Worm (Caenorhabditis elegans) whole organism, L3 larva: ENCODE results near the gene clc-33.

Source experiments
- ZK546.5 ChIP-seq: sonication (generic microtip); optimal IDR thresholded peaks from 2 replicates; lab custom pipeline; 2017; ENCODE audit warnings: missing biosample characterization, missing genetic modification characterization
- aly-2 ChIP-seq: fragments of 150-350 bp; optimal IDR thresholded peaks from 2 replicates; lab custom pipeline; 2014; ENCODE audit warnings: missing biosample characterization, missing genetic modification characterization
- ama-1 ChIP-seq: fragments of 150-350 bp; optimal IDR thresholded peaks from 2 replicates; lab custom pipeline; 2018
- ceh-16 ChIP-seq: sonication (generic microtip); optimal IDR thresholded peaks from 2 replicates; lab custom pipeline; 2017; ENCODE audit warnings: missing biosample characterization, missing genetic modification characterization
- ceh-28 ChIP-seq: fragments of 150-350 bp; optimal IDR thresholded peaks from 2 replicates; lab custom pipeline; 2014; ENCODE audit warnings: missing biosample characterization, missing genetic modification reagents, missing genetic modification characterization
- ceh-82 ChIP-seq: fragments of 150-350 bp; optimal IDR thresholded peaks from 2 replicates; lab custom pipeline; 2014; ENCODE audit warnings: missing biosample characterization, missing genetic modification characterization
- ceh-9 ChIP-seq: sonication (generic microtip); optimal IDR thresholded peaks from 2 replicates; lab custom pipeline; 2018; ENCODE audit warnings: missing biosample characterization, missing genetic modification characterization
- daf-12 ChIP-seq: fragments of 150-350 bp; optimal IDR thresholded peaks from 2 replicates; lab custom pipeline; 2014; ENCODE audit warnings: missing biosample characterization, missing genetic modification reagents, missing genetic modification characterization
- egl-27 ChIP-seq: sonication (generic microtip); optimal IDR thresholded peaks from 4 replicates; lab custom pipeline; 2017; ENCODE audit warnings: missing biosample characterization, missing genetic modification reagents, missing genetic modification characterization
- egl-5 ChIP-seq: fragments of 150-350 bp; optimal IDR thresholded peaks from 2 replicates; lab custom pipeline; 2017; ENCODE audit warnings: missing biosample characterization, missing genetic modification reagents, missing genetic modification characterization, inconsistent platforms
- elt-1 ChIP-seq: fragments of 150-350 bp; optimal IDR thresholded peaks from 2 replicates; lab custom pipeline; 2014; ENCODE audit warnings: missing biosample characterization, missing genetic modification characterization
- elt-2 ChIP-seq: sonication (generic microtip); optimal IDR thresholded peaks from 2 replicates; lab custom pipeline; 2016; ENCODE audit warnings: missing genetic modification reagents, mild to moderate bottlenecking, missing genetic modification characterization, missing compliant biosample characterization
- elt-3 ChIP-seq, 3 experiments: fragments of 150-350 bp in 1 of 3; sonication (generic microtip) in 2 of 3; optimal IDR thresholded peaks; 2 replicates in 2 of 3; 4 replicates in 1 of 3; lab custom pipeline; 2014 to 2017; ENCODE audit warnings: missing biosample characterization in 3 of 3, missing genetic modification characterization in 3 of 3
- eor-1 ChIP-seq, 2 experiments: fragments of 150-350 bp; optimal IDR thresholded peaks; 2 replicates each; lab custom pipeline; 2014 to 2018; ENCODE audit warnings: missing biosample characterization in 2 of 2, missing genetic modification characterization in 2 of 2
- fkh-10 ChIP-seq: sonication (generic microtip); optimal IDR thresholded peaks from 2 replicates; lab custom pipeline; 2017; ENCODE audit warnings: missing biosample characterization, missing genetic modification reagents, missing genetic modification characterization
- hmg-11 ChIP-seq: sonication (generic microtip); optimal IDR thresholded peaks from 2 replicates; lab custom pipeline; 2016; ENCODE audit warnings: missing genetic modification characterization, missing compliant biosample characterization
- jun-1 ChIP-seq: fragments of 150-350 bp; optimal IDR thresholded peaks from 2 replicates; lab custom pipeline; 2014; ENCODE audit warnings: missing biosample characterization, missing genetic modification reagents, missing genetic modification characterization
- lin-15B ChIP-seq: fragments of 150-350 bp; optimal IDR thresholded peaks from 2 replicates; lab custom pipeline; 2014; ENCODE audit warnings: missing biosample characterization, missing genetic modification characterization
- mml-1 ChIP-seq: fragments of 150-350 bp; sonication (generic microtip); optimal IDR thresholded peaks from 3 replicates; lab custom pipeline; 2014; ENCODE audit warnings: missing biosample characterization, missing genetic modification characterization
- nfya-1 ChIP-seq: sonication (generic microtip); optimal IDR thresholded peaks from 2 replicates; lab custom pipeline; 2017; ENCODE audit warnings: missing genetic modification characterization, mild to moderate bottlenecking, missing compliant biosample characterization, antibody characterized with exemption, moderate library complexity; ENCODE audit not compliant: insufficient read depth
- nhr-11 ChIP-seq: fragments of 150-350 bp; optimal IDR thresholded peaks from 2 replicates; lab custom pipeline; 2014; ENCODE audit warnings: missing biosample characterization, missing genetic modification characterization
- nhr-12 ChIP-seq: fragments of 150-350 bp; optimal IDR thresholded peaks from 2 replicates; lab custom pipeline; 2014; ENCODE audit warnings: missing biosample characterization, missing genetic modification characterization
- nhr-23 ChIP-seq: fragments of 150-350 bp; optimal IDR thresholded peaks from 2 replicates; lab custom pipeline; 2014; ENCODE audit warnings: missing biosample characterization, missing genetic modification reagents, missing genetic modification characterization
- nhr-25 ChIP-seq: sonication (generic microtip); optimal IDR thresholded peaks from 2 replicates; lab custom pipeline; 2017; ENCODE audit warnings: missing biosample characterization, missing genetic modification characterization
- nhr-28 ChIP-seq: fragments of 150-350 bp; optimal IDR thresholded peaks from 2 replicates; lab custom pipeline; 2014; ENCODE audit warnings: missing biosample characterization, missing genetic modification characterization
- nhr-43 ChIP-seq: sonication (generic microtip); optimal IDR thresholded peaks from 2 replicates; lab custom pipeline; 2016; ENCODE audit warnings: mild to moderate bottlenecking, missing genetic modification characterization, missing compliant biosample characterization; ENCODE audit not compliant: poor library complexity, severe bottlenecking
- nhr-67 ChIP-seq: fragments of 150-350 bp; optimal IDR thresholded peaks from 2 replicates; lab custom pipeline; 2014; ENCODE audit warnings: missing biosample characterization, missing genetic modification characterization
- nhr-76 ChIP-seq: fragments of 150-350 bp; sonication (generic microtip); optimal IDR thresholded peaks from 5 replicates; lab custom pipeline; 2014; ENCODE audit warnings: missing biosample characterization, missing genetic modification characterization
- nhr-77 ChIP-seq: fragments of 150-350 bp; optimal IDR thresholded peaks from 2 replicates; lab custom pipeline; 2014; ENCODE audit warnings: missing biosample characterization, missing genetic modification characterization
- snpc-4 ChIP-seq: fragments of 150-350 bp; optimal IDR thresholded peaks from 2 replicates; lab custom pipeline; 2014; ENCODE audit warnings: missing biosample characterization, missing genetic modification characterization
- tbx-2 ChIP-seq: sonication (generic microtip); optimal IDR thresholded peaks from 2 replicates; lab custom pipeline; 2016; ENCODE audit warnings: mild to moderate bottlenecking, missing genetic modification characterization, missing compliant biosample characterization
- zag-1 ChIP-seq: fragments of 150-350 bp; optimal IDR thresholded peaks from 2 replicates; lab custom pipeline; 2014; ENCODE audit warnings: missing biosample characterization, missing genetic modification characterization
- ztf-11 ChIP-seq: fragments of 150-350 bp; optimal IDR thresholded peaks from 2 replicates; lab custom pipeline; 2014; ENCODE audit warnings: missing biosample characterization, missing genetic modification characterization
- ztf-4 ChIP-seq: fragments of 150-350 bp; optimal IDR thresholded peaks from 2 replicates; lab custom pipeline; 2014; ENCODE audit warnings: missing biosample characterization, missing genetic modification characterization

The clc-33 gene

ce11 chrII:840131-840530, at the start of gene clc-33:
Gene clc-33 (plus strand): TSS chrII:840431.
- TF ChIP-seq ceh-9 (tag; lab: Kevin White, UChicago), result no peak
- TF ChIP-seq nhr-28 (tag; lab: Kevin White, UChicago), result no peak
- TF ChIP-seq nhr-76 (tag; lab: Kevin White, UChicago), result no peak
- no peak for TF ChIP-seq mml-1 (tag; lab: Kevin White, UChicago)
- TF ChIP-seq eor-1 (tag; optimal IDR thresholded peaks at IDR 0.05; lab: Kevin White, UChicago), result no peak
- TF ChIP-seq nfya-1 (tag; lab: Kevin White, UChicago), result no peak
- no peak for TF ChIP-seq ztf-4 (tag; lab: Kevin White, UChicago)
- no peak for TF ChIP-seq nhr-11 (tag; lab: Kevin White, UChicago)
- TF ChIP-seq hmg-11 (tag; lab: Kevin White, UChicago), result no peak
- TF ChIP-seq snpc-4 (tag; lab: Kevin White, UChicago), result no peak
- no peak for TF ChIP-seq daf-12 (tag; lab: Kevin White, UChicago)
- no peak for TF ChIP-seq aly-2 (tag; lab: Kevin White, UChicago)
- no peak for TF ChIP-seq elt-3 (tag; optimal IDR thresholded peaks at IDR 0.05; lab: Kevin White, UChicago)
- TF ChIP-seq nhr-77, result no peak

ce11 chrII:791828-792227, 48.4 kb upstream of the clc-33 start, which contains the start of gene F46F5.1:
Gene F46F5.1 (minus strand): TSS chrII:791928.
- no peak for TF ChIP-seq egl-5
- no peak for TF ChIP-seq tbx-2 (tag; lab: Kevin White, UChicago)
- TF ChIP-seq ztf-11 (tag; lab: Kevin White, UChicago), result no peak
- no peak for TF ChIP-seq ceh-82 (tag; lab: Kevin White, UChicago)
- TF ChIP-seq ama-1 (lab: Kevin White, UChicago), result no peak
- TF ChIP-seq nhr-76 (tag; lab: Kevin White, UChicago), result no peak
- no peak for TF ChIP-seq nhr-23
- no peak for TF ChIP-seq daf-12 (tag; lab: Kevin White, UChicago)
- TF ChIP-seq nhr-43 (tag; lab: Kevin White, UChicago), result no peak
- TF ChIP-seq elt-1, result no peak
- TF ChIP-seq mml-1 (tag; lab: Kevin White, UChicago), result no peak
- no peak for TF ChIP-seq lin-15B (tag; lab: Kevin White, UChicago)
- TF ChIP-seq aly-2 (tag; lab: Kevin White, UChicago), result no peak

- no peak for TF ChIP-seq nhr-67 (tag; lab: Kevin White, UChicago)
- TF ChIP-seq jun-1 (tag; lab: Kevin White, UChicago), result no peak
- TF ChIP-seq nhr-25, result no peak
- no peak for TF ChIP-seq elt-2 (tag; lab: Kevin White, UChicago)
- TF ChIP-seq ztf-4 (tag; lab: Kevin White, UChicago), result no peak
- TF ChIP-seq egl-27, result no peak
- TF ChIP-seq nhr-11 (tag; lab: Kevin White, UChicago), result no peak
- no peak for TF ChIP-seq nhr-28 (tag; lab: Kevin White, UChicago)
- no peak for TF ChIP-seq nhr-23
- no peak for TF ChIP-seq ceh-9 (tag; lab: Kevin White, UChicago)
- no peak for TF ChIP-seq nhr-77
- no peak for TF ChIP-seq nhr-12 (tag; lab: Kevin White, UChicago)
- no peak for TF ChIP-seq nhr-43 (tag; lab: Kevin White, UChicago)
- TF ChIP-seq ZK546.5, result no peak
- no peak for TF ChIP-seq elt-1
- no peak for TF ChIP-seq ceh-28
- no peak for TF ChIP-seq nhr-76 (tag; lab: Kevin White, UChicago)
These were observed 43.3 kb upstream of the clc-33 start for ce11 chrII:796916-797315.

ce11 chrII:797445-797844, 42.8 kb upstream of the clc-33 start:
- TF ChIP-seq elt-3 (tag; optimal IDR thresholded peaks at IDR 0.05; lab: Kevin White, UChicago) (no peak), zag-1 (tag; lab: Kevin White, UChicago) (no peak), tbx-2 (tag; lab: Kevin White, UChicago) (no peak), nhr-23 (no peak)
- TF ChIP-seq, all 47 proteins: peak for 0

- no peak for TF ChIP-seq snpc-4 (tag; lab: Kevin White, UChicago)
- no peak for TF ChIP-seq ceh-16 (tag; lab: Kevin White, UChicago)
- no peak for TF ChIP-seq ZK546.5
- no peak for TF ChIP-seq fkh-10 (GFP tag; lab: Kevin White, UChicago)
- no peak for TF ChIP-seq nhr-67 (tag; lab: Kevin White, UChicago)
- TF ChIP-seq ceh-28, result no peak
- TF ChIP-seq nhr-77, result no peak
- TF ChIP-seq nhr-43 (tag; lab: Kevin White, UChicago), result no peak
- TF ChIP-seq zag-1 (tag; lab: Kevin White, UChicago), result no peak
- TF ChIP-seq, all 47 proteins: peak for 0
These were observed 40.5 kb upstream of the clc-33 start, which contains the start of gene F46F5.14 for ce11 chrII:799700-800099. Gene F46F5.14 (plus strand): TSS chrII:800000.
